Worm (Caenorhabditis elegans) whole organism, L4 larva: Measurements from ENCODE around the gene sru-37.

Experiments
- D1046.2 ChIP-seq: fragments of 200-800 bp; sonication (Bioruptor generic); IDR thresholded peaks from 2 replicates; pipeline ENCODE4 v1.3.6; 2022; ENCODE audit warnings: missing genetic modification characterization, missing compliant biosample characterization
- F10B5.3 ChIP-seq: sonication (generic microtip); optimal IDR thresholded peaks from 2 replicates; lab custom pipeline; 2016; ENCODE audit warnings: mild to moderate bottlenecking, missing genetic modification characterization, missing compliant biosample characterization
- F26F4.8 ChIP-seq: fragments of 200-800 bp; sonication (Bioruptor generic); conservative IDR thresholded peaks from 2 replicates; pipeline ENCODE4 v1.3.6; 2022; ENCODE audit warnings: missing genetic modification characterization, missing compliant biosample characterization
- F37D6.2 ChIP-seq: sonication (generic microtip); optimal IDR thresholded peaks from 2 replicates; lab custom pipeline; 2016; ENCODE audit warnings: mild to moderate bottlenecking, missing genetic modification characterization, missing compliant biosample characterization
- F44E2.7 ChIP-seq: fragments of 200-800 bp; sonication (Bioruptor generic); IDR thresholded peaks from 2 replicates; pipeline ENCODE4 v2.1.2; 2022; ENCODE audit warnings: missing genetic modification characterization, missing compliant biosample characterization
- F49E8.2 ChIP-seq: sonication (generic microtip); optimal IDR thresholded peaks from 2 replicates; lab custom pipeline; 2016; ENCODE audit warnings: missing compliant biosample characterization, mild to moderate bottlenecking, missing genetic modification characterization, borderline replicate concordance
- T20F7.1 ChIP-seq: fragments of 200-800 bp; sonication (Bioruptor generic); optimal IDR thresholded peaks from 2 replicates; lab custom pipeline; 2018; ENCODE audit warnings: mild to moderate bottlenecking, missing genetic modification characterization, missing compliant biosample characterization
- Y48G9A.11 ChIP-seq: fragments of 200-800 bp; sonication (Bioruptor generic); IDR thresholded peaks from 2 replicates; pipeline ENCODE4 v1.3.6; 2022; ENCODE audit warnings: missing genetic modification reagents, missing genetic modification characterization, missing compliant biosample characterization
- ZK337.2 ChIP-seq: fragments of 200-800 bp; sonication (Bioruptor generic); IDR thresholded peaks from 2 replicates; pipeline ENCODE4 v1.3.6; 2022; ENCODE audit warnings: missing genetic modification reagents, missing genetic modification characterization, missing compliant biosample characterization
- aha-1 ChIP-seq: fragments of 150-350 bp; peaks from one replicate; lab custom pipeline; 2014; ENCODE audit warnings: missing biosample characterization, missing genetic modification characterization
- aly-2 ChIP-seq: sonication (generic microtip); optimal IDR thresholded peaks from 2 replicates; lab custom pipeline; 2018; ENCODE audit warnings: missing biosample characterization, missing genetic modification characterization
- attf-4 ChIP-seq: sonication (generic microtip); optimal IDR thresholded peaks from 3 replicates; lab custom pipeline; 2017; ENCODE audit warnings: missing biosample characterization, missing genetic modification characterization
- ceh-32 ChIP-seq: sonication (generic microtip); optimal IDR thresholded peaks from 2 replicates; lab custom pipeline; 2016; ENCODE audit warnings: mild to moderate bottlenecking, missing genetic modification characterization, missing compliant biosample characterization; ENCODE audit not compliant: poor library complexity
- ceh-62 ChIP-seq: sonication (generic microtip); optimal IDR thresholded peaks from 2 replicates; lab custom pipeline; 2017; ENCODE audit warnings: missing biosample characterization, missing genetic modification characterization
- ces-1 ChIP-seq: fragments of 150-350 bp; sonication (generic microtip); optimal IDR thresholded peaks from 4 replicates; lab custom pipeline; 2014; ENCODE audit warnings: missing biosample characterization, missing genetic modification reagents, missing genetic modification characterization
- cey-2 ChIP-seq: sonication (generic microtip); optimal IDR thresholded peaks from 3 replicates; lab custom pipeline; 2017; ENCODE audit warnings: missing genetic modification characterization, mild to moderate bottlenecking, missing compliant biosample characterization, antibody characterized with exemption, borderline replicate concordance; ENCODE audit not compliant: insufficient read depth
- ctbp-1 ChIP-seq: fragments of 200-800 bp; sonication (Bioruptor generic); IDR thresholded peaks from 2 replicates; pipeline ENCODE4 v1.3.6; 2022; ENCODE audit warnings: missing genetic modification reagents, missing genetic modification characterization, missing compliant biosample characterization
- daf-16 ChIP-seq, 3 experiments: sonication (generic microtip); optimal IDR thresholded peaks; 2 replicates each; lab custom pipeline; 2016 to 2017; ENCODE audit warnings: missing genetic modification characterization in 3 of 3, missing genetic modification reagents in 3 of 3, mild to moderate bottlenecking in 2 of 3, missing compliant biosample characterization in 2 of 3, missing biosample characterization in 1 of 3, moderate library complexity in 1 of 3
- dmd-6 ChIP-seq: fragments of 200-800 bp; sonication (Bioruptor generic); IDR thresholded peaks from 2 replicates; pipeline ENCODE4 v1.3.6; 2022; ENCODE audit warnings: missing genetic modification reagents, missing genetic modification characterization, missing compliant biosample characterization
- duxl-1 ChIP-seq: sonication (generic microtip); optimal IDR thresholded peaks from 2 replicates; lab custom pipeline; 2016; ENCODE audit warnings: mild to moderate bottlenecking, missing genetic modification characterization, moderate library complexity, missing compliant biosample characterization; ENCODE audit not compliant: poor library complexity
- dve-1 ChIP-seq: sonication (generic microtip); optimal IDR thresholded peaks from 2 replicates; lab custom pipeline; 2017; ENCODE audit warnings: antibody characterized with exemption, mild to moderate bottlenecking, missing genetic modification characterization, missing compliant biosample characterization; ENCODE audit not compliant: insufficient read depth
- fkh-10 ChIP-seq: fragments of 150-350 bp; optimal IDR thresholded peaks from 2 replicates; lab custom pipeline; 2014; ENCODE audit warnings: missing biosample characterization, missing genetic modification reagents, missing genetic modification characterization
- hlh-11 ChIP-seq: fragments of 200-800 bp; sonication (Bioruptor generic); optimal IDR thresholded peaks from 2 replicates; lab custom pipeline; 2018; ENCODE audit warnings: mild to moderate bottlenecking, missing genetic modification characterization, missing compliant biosample characterization
- hlh-30 ChIP-seq: sonication (generic microtip); optimal IDR thresholded peaks from 2 replicates; lab custom pipeline; 2017; ENCODE audit warnings: antibody characterized with exemption, mild to moderate bottlenecking, missing genetic modification characterization, missing compliant biosample characterization; ENCODE audit not compliant: insufficient read depth
- hmg-1.1 ChIP-seq: fragments of 200-800 bp; sonication (Bioruptor generic); IDR thresholded peaks from 2 replicates; pipeline ENCODE4 v1.3.6; 2022; ENCODE audit warnings: missing genetic modification reagents, missing genetic modification characterization, missing compliant biosample characterization
- lin-1 ChIP-seq: fragments of 200-800 bp; sonication (Bioruptor generic); IDR thresholded peaks from 2 replicates; pipeline ENCODE4 v1.3.6; 2022; ENCODE audit warnings: missing genetic modification reagents, missing genetic modification characterization, missing compliant biosample characterization
- lin-15B ChIP-seq: fragments of 150-350 bp; sonication (generic microtip); optimal IDR thresholded peaks from 3 replicates; lab custom pipeline; 2014; ENCODE audit warnings: missing biosample characterization, missing genetic modification characterization
- lin-38 ChIP-seq: fragments of 200-800 bp; sonication (Bioruptor generic); IDR thresholded peaks from 2 replicates; pipeline ENCODE4 v1.3.6; 2022; ENCODE audit warnings: missing genetic modification reagents, missing genetic modification characterization, missing compliant biosample characterization
- madf-9 ChIP-seq: fragments of 200-800 bp; sonication (Bioruptor generic); conservative IDR thresholded peaks from 2 replicates; pipeline ENCODE4 v1.3.6; 2022; ENCODE audit warnings: missing genetic modification reagents, missing genetic modification characterization, missing compliant biosample characterization
- mdl-1 ChIP-seq, 2 experiments: fragments of 150-350 bp in 1 of 2; sonication (generic microtip) in 1 of 2; optimal IDR thresholded peaks; 2 replicates each; lab custom pipeline; 2014 to 2017; ENCODE audit warnings: missing biosample characterization in 2 of 2, missing genetic modification characterization in 2 of 2
- mdt-29 ChIP-seq: fragments of 200-800 bp; sonication (Bioruptor generic); IDR thresholded peaks from 2 replicates; pipeline ENCODE4 v1.3.6; 2022; ENCODE audit warnings: missing genetic modification reagents, missing genetic modification characterization, missing compliant biosample characterization
- mxl-3 ChIP-seq: fragments of 200-800 bp; sonication (Bioruptor generic); optimal IDR thresholded peaks from 2 replicates; lab custom pipeline; 2018; ENCODE audit warnings: mild to moderate bottlenecking, missing genetic modification characterization, missing compliant biosample characterization
- nhr-102 ChIP-seq: sonication (generic microtip); optimal IDR thresholded peaks from 2 replicates; lab custom pipeline; 2016; ENCODE audit warnings: mild to moderate bottlenecking, missing genetic modification characterization, moderate library complexity, missing compliant biosample characterization
- nhr-11 ChIP-seq: fragments of 150-350 bp; optimal IDR thresholded peaks from 2 replicates; lab custom pipeline; 2014; ENCODE audit warnings: missing biosample characterization, missing genetic modification characterization
- nhr-41 ChIP-seq: fragments of 200-800 bp; sonication (Bioruptor generic); IDR thresholded peaks from 2 replicates; pipeline ENCODE4 v1.3.6; 2022; ENCODE audit warnings: missing genetic modification reagents, missing genetic modification characterization, missing compliant biosample characterization
- nhr-42 ChIP-seq: fragments of 200-800 bp; sonication (Bioruptor generic); IDR thresholded peaks from 2 replicates; pipeline ENCODE4 v1.3.6; 2022; ENCODE audit warnings: missing genetic modification characterization, missing compliant biosample characterization
- nhr-76 ChIP-seq: fragments of 150-350 bp; optimal IDR thresholded peaks from 2 replicates; lab custom pipeline; 2014; ENCODE audit warnings: missing biosample characterization, missing genetic modification characterization
- php-3 ChIP-seq: fragments of 200-800 bp; sonication (Bioruptor generic); IDR thresholded peaks from 2 replicates; pipeline ENCODE4 v1.3.6; 2022; ENCODE audit warnings: missing genetic modification reagents, missing genetic modification characterization, missing compliant biosample characterization
- sdz-12 ChIP-seq: fragments of 200-800 bp; sonication (Bioruptor generic); optimal IDR thresholded peaks from 2 replicates; lab custom pipeline; 2018; ENCODE audit warnings: mild to moderate bottlenecking, missing genetic modification characterization, missing compliant biosample characterization
- skn-1 ChIP-seq: fragments of 150-350 bp; optimal IDR thresholded peaks from 2 replicates; lab custom pipeline; 2014; ENCODE audit warnings: missing biosample characterization, missing genetic modification characterization
- spr-3 ChIP-seq: fragments of 200-800 bp; sonication (Bioruptor generic); optimal IDR thresholded peaks from 2 replicates; lab custom pipeline; 2018; ENCODE audit warnings: mild to moderate bottlenecking, missing genetic modification characterization, missing compliant biosample characterization
- tag-97 ChIP-seq: fragments of 200-800 bp; sonication (Bioruptor generic); IDR thresholded peaks from 2 replicates; pipeline ENCODE4 v1.3.6; 2022; ENCODE audit warnings: missing genetic modification characterization, missing compliant biosample characterization
- tra-1 ChIP-seq: fragments of 200-800 bp; sonication (Bioruptor generic); IDR thresholded peaks from 2 replicates; pipeline ENCODE4 v1.3.6; 2022; ENCODE audit warnings: missing genetic modification reagents, missing genetic modification characterization, missing compliant biosample characterization
- unc-130 ChIP-seq: sonication (generic microtip); optimal IDR thresholded peaks from 2 replicates; lab custom pipeline; 2016; ENCODE audit warnings: missing genetic modification reagents, missing genetic modification characterization, missing compliant biosample characterization
- unc-62 ChIP-seq, 3 experiments: fragments of 150-350 bp in 1 of 3; sonication (generic microtip); optimal IDR thresholded peaks in 2 of 3; peaks in 1 of 3; 1 replicate in 1 of 3; 2 replicates in 2 of 3; lab custom pipeline; 2014 to 2017; ENCODE audit warnings: missing biosample characterization in 3 of 3, missing genetic modification characterization in 3 of 3, missing genetic modification reagents in 3 of 3, missing genotype in 1 of 3
- zip-11 ChIP-seq: fragments of 200-800 bp; sonication (Bioruptor generic); IDR thresholded peaks from 2 replicates; pipeline ENCODE4 v1.3.6; 2022; ENCODE audit warnings: missing genetic modification characterization, missing compliant biosample characterization
- ztf-7 ChIP-seq: fragments of 150-350 bp; optimal IDR thresholded peaks from 2 replicates; lab custom pipeline; 2014; ENCODE audit warnings: missing biosample characterization, missing genetic modification characterization

Gene sru-37

DNA sequence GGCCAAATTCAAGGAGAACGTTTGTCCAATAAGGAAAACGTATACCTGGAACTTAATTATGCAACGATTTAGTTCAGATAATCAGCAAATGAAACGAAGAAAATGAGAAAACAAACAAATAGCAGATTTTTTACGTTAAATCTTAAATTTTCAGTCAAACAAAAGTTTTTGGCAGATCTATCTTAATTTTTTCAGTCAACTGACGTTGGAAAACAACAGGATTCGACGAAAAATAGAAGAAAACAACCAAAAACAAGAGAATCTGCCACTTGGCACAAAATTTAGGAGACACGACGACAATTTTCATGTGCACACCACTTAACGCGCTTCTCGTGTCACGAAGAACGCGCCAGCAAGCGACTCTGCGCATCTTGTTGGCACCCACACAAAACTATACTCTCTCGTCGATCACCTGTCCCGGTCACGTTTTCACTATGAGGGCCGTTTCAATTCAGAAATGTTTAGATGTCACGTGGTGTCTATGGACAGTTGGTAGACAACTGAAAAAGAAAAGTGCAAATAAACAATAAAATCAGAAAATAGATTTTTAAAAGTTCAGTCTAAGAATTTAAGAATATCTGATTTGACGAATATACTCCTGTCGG is 15.5 kb upstream of the sru-37 start, which contains the start of gene ztf-7 (continued):
- peak; percentile 74 for TF ChIP-seq nhr-41 (GFP tag; lab: Robert Waterston, UW)
- TF ChIP-seq ceh-32, result peak; percentile 44
- no peak for TF ChIP-seq F44E2.7 (GFP tag; lab: Robert Waterston, UW)
- peak; percentile 97 for TF ChIP-seq tra-1 (GFP tag; lab: Robert Waterston, UW)
- TF ChIP-seq hlh-11, result peak; percentile 100
- peak; percentile 99 for TF ChIP-seq dmd-6 (GFP tag; lab: Robert Waterston, UW)
- TF ChIP-seq F49E8.2 (tag; lab: Kevin White, UChicago), result peak; percentile 51
- no peak for TF ChIP-seq tag-97
- no peak for TF ChIP-seq Y48G9A.11 (GFP tag; lab: Robert Waterston, UW)
- peak; percentile 98 for TF ChIP-seq nhr-11 (tag; lab: Kevin White, UChicago)
- no peak for TF ChIP-seq unc-130 (GFP tag; lab: Kevin White, UChicago)

DNA sequence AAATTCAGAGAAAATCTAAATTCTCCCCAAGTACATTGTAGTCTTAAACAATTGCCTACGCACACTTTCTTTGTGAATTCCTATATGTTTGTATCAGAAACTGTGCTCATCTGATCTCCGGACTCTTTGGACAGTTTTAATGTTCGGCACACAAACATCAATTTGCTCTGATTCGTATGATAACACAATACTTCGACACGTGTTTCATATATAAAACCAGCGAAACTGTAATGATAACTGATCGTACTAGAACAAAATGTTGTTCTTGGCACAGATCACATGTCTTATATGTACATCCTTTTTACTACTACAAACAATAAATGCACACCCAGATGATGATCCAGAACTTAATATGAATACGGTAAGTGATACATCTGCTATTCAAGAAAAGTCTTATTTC is 13.9 kb upstream of the sru-37 start, which contains the start of gene lipl-2:
Gene lipl-2 (plus strand): TSS at position 236 of the 400 bp plus-strand sequence.
- no peak for TF ChIP-seq attf-4 (tag; lab: Kevin White, UChicago)
- TF ChIP-seq sdz-12, result no peak
- no peak for TF ChIP-seq skn-1
- TF ChIP-seq ZK337.2 (GFP tag; lab: Robert Waterston, UW), result no peak
- no peak for TF ChIP-seq zip-11 (GFP tag; lab: Robert Waterston, UW)
- TF ChIP-seq dmd-6 (GFP tag; lab: Robert Waterston, UW), result peak; percentile 79
- no peak for TF ChIP-seq ceh-62 (tag; lab: Kevin White, UChicago)
- TF ChIP-seq F10B5.3 (tag; lab: Kevin White, UChicago), result no peak
- TF ChIP-seq fkh-10 (GFP tag; lab: Kevin White, UChicago), result no peak
- no peak for TF ChIP-seq lin-38
- TF ChIP-seq lin-1 (GFP tag; lab: Robert Waterston, UW), result no peak
- no peak for TF ChIP-seq ces-1 (GFP tag; lab: Kevin White, UChicago)
- no peak for TF ChIP-seq D1046.2 (GFP tag; lab: Robert Waterston, UW)
- no peak for TF ChIP-seq aly-2 (tag; lab: Kevin White, UChicago)
- no peak for TF ChIP-seq hmg-1.1 (GFP tag; lab: Robert Waterston, UW)
- peak; percentile 92 for TF ChIP-seq dve-1
- TF ChIP-seq T20F7.1, result peak; percentile 33
- TF ChIP-seq ceh-32, result no peak
- TF ChIP-seq madf-9 (GFP tag; lab: Robert Waterston, UW), result no peak
- no peak for TF ChIP-seq daf-16 (GFP tag; optimal IDR thresholded peaks at IDR 0.05; lab: Kevin White, UChicago)
- peak; percentile 90 for TF ChIP-seq daf-16 (tag; optimal IDR thresholded peaks at IDR 0.05; lab: Kevin White, UChicago)
- TF ChIP-seq F26F4.8, result no peak
- TF ChIP-seq php-3 (GFP tag; lab: Robert Waterston, UW), result peak; percentile 69
- TF ChIP-seq cey-2 (tag; lab: Kevin White, UChicago), result no peak
- TF ChIP-seq mdl-1 (tag; optimal IDR thresholded peaks at IDR 0.05; lab: Kevin White, UChicago), result peak in 1 of 2 experiments; percentile 36
- peak in 1 of 2 experiments; percentile 26 for TF ChIP-seq unc-62 (GFP tag; optimal IDR thresholded peaks at IDR 0.05 in 1 of 2; lab: Kevin White, UChicago)
- TF ChIP-seq unc-62 (tag; optimal IDR thresholded peaks at IDR 0.05; lab: Kevin White, UChicago), result no peak
- no peak for TF ChIP-seq nhr-11 (tag; lab: Kevin White, UChicago)
- TF ChIP-seq mxl-3, result peak; percentile 32
- no peak for TF ChIP-seq mdt-29
- peak; percentile 62; the same call in 1 of the 2 replicates for TF ChIP-seq nhr-42 (GFP tag; lab: Robert Waterston, UW)
- TF ChIP-seq aha-1, result no peak
- TF ChIP-seq duxl-1, result no peak
- peak; percentile 3 for TF ChIP-seq nhr-102 (tag; lab: Kevin White, UChicago)
- no peak for TF ChIP-seq ztf-7 (tag; lab: Kevin White, UChicago)
- TF ChIP-seq nhr-76, result no peak
- no peak for TF ChIP-seq ctbp-1 (GFP tag; lab: Robert Waterston, UW)
- TF ChIP-seq F37D6.2 (tag; lab: Kevin White, UChicago), result no peak
- peak; percentile 37 for TF ChIP-seq hlh-30 (tag; lab: Kevin White, UChicago)
- no peak for TF ChIP-seq spr-3 (GFP tag; lab: Kevin White, UChicago)
- TF ChIP-seq lin-15B (tag; lab: Kevin White, UChicago), result no peak
